Fruit fly (Drosophila melanogaster): Measurements from ENCODE around the gene Daxx.

The Daxx gene

dm6 chr2L:6467509-6467908 is 13.2 kb upstream of the Daxx start, which contains the start of gene HemK1:
Gene HemK1 (minus strand): TSS chr2L:6467698.
- TF ChIP-seq CG3995 (GFP tag; optimal IDR thresholded peaks at IDR 0.05) (peak; percentile 50), gfzf (GFP tag; optimal IDR thresholded peaks at IDR 0.05) (peak; percentile 97), CG12391 (tag; optimal IDR thresholded peaks at IDR 0.05) (peak; percentile 42), Dip3 (GFP tag; optimal IDR thresholded peaks at IDR 0.05) (no peak), CG16813 (GFP tag; IDR thresholded peaks at IDR 0.05; ENCODE audit: partially characterized antibody) (0 out of 3 replicates have a peak, but pooled peaks have one; percentile 42), amos (GFP tag; IDR thresholded peaks at IDR 0.05; ENCODE audit: partially characterized antibody) (peak; percentile 58; the same call in 1 of the 2 replicates), CG10654 (GFP tag; optimal IDR thresholded peaks at IDR 0.05) (no peak), Mrtf (GFP tag; IDR thresholded peaks at IDR 0.05) (no peak), ato (GFP tag; IDR thresholded peaks at IDR 0.05; ENCODE audit: partially characterized antibody) (0 out of 2 replicates have a peak, but pooled peaks have one; percentile 45), ERR (GFP tag; optimal IDR thresholded peaks at IDR 0.05) (peak; percentile 18), nerfin-2 (GFP tag; IDR thresholded peaks at IDR 0.05; ENCODE audit: partially characterized antibody) (peak; percentile 47; the same call in 1 of the 2 replicates), Sry-δ (GFP tag; optimal IDR thresholded peaks at IDR 0.05) (peak; percentile 55), CG2678 (tag; optimal IDR thresholded peaks at IDR 0.05) (peak; percentile 18), unc-4 (GFP tag; IDR thresholded peaks at IDR 0.05; ENCODE audit: partially characterized antibody) (peak; percentile 59), CG34376 (GFP tag; optimal IDR thresholded peaks at IDR 0.05) (peak; percentile 40), Nf-YC (tag; optimal IDR thresholded peaks at IDR 0.05) (peak; percentile 17), slbo (GFP tag; IDR thresholded peaks at IDR 0.05) (no peak), CG15011 (GFP tag; optimal IDR thresholded peaks at IDR 0.05) (no peak), CG7987 (GFP tag; optimal IDR thresholded peaks at IDR 0.05) (peak; percentile 53), Adf1 (GFP tag; IDR thresholded peaks at IDR 0.05) (0 out of 2 replicates have a peak, but pooled peaks have one; percentile 25), jigr1 (GFP tag; IDR thresholded peaks at IDR 0.05) (no peak), HmgD (GFP tag; optimal IDR thresholded peaks at IDR 0.05) (peak; percentile 58), CG12769 (tag; optimal IDR thresholded peaks at IDR 0.05) (peak; percentile 50), danr (GFP tag; IDR thresholded peaks at IDR 0.05) (no peak), CG8924 (tag; optimal IDR thresholded peaks at IDR 0.05) (peak; percentile 3), CG2712 (tag; optimal IDR thresholded peaks at IDR 0.05) (peak; percentile 17), CrebB (tag; optimal IDR thresholded peaks at IDR 0.05) (peak; percentile 15), CG15601 (tag; optimal IDR thresholded peaks at IDR 0.05) (peak; percentile 31), Dbx (GFP tag; IDR thresholded peaks at IDR 0.05) (peak; percentile 36; the same call in 1 of the 3 replicates), B-H2 (GFP tag; optimal IDR thresholded peaks at IDR 0.05) (peak; percentile 28), CG11085 (GFP tag; IDR thresholded peaks at IDR 0.05) (no peak), ase (GFP tag; IDR thresholded peaks at IDR 0.05) (no peak), CoRest (tag; optimal IDR thresholded peaks at IDR 0.05) (peak; percentile 54), NfI (GFP tag; optimal IDR thresholded peaks at IDR 0.05) (peak; percentile 4), CG3847 (GFP tag; IDR thresholded peaks at IDR 0.05) (peak; percentile 57), ttk (GFP tag; IDR thresholded peaks at IDR 0.05) (no peak), chinmo (GFP tag; IDR thresholded peaks at IDR 0.05; ENCODE audit: partially characterized antibody) (peak; percentile 56; the same call in 1 of the 4 replicates), CG6791 (GFP tag; IDR thresholded peaks at IDR 0.05; ENCODE audit: partially characterized antibody) (peak; percentile 42; the same call in 1 of the 3 replicates), CG4730 (GFP tag; IDR thresholded peaks at IDR 0.05) (no peak), kah (GFP tag; optimal IDR thresholded peaks at IDR 0.05) (peak; percentile 33), Atf-2 (GFP tag; optimal IDR thresholded peaks at IDR 0.05) (no peak), sima (GFP tag; optimal IDR thresholded peaks at IDR 0.05) (no peak), Myb (GFP tag; optimal IDR thresholded peaks at IDR 0.05) (peak; percentile 88), MBD-R2 (GFP tag; IDR thresholded peaks at IDR 0.05) (peak; percentile 86), CG2875 (GFP tag; optimal IDR thresholded peaks at IDR 0.05) (no peak), grau (tag; optimal IDR thresholded peaks at IDR 0.05) (peak; percentile 21), CG9797 (GFP tag; optimal IDR thresholded peaks at IDR 0.05) (peak; percentile 99), phol (tag; optimal IDR thresholded peaks at IDR 0.05) (peak; percentile 23), crp (GFP tag; optimal IDR thresholded peaks at IDR 0.05) (peak in 1 of 2 experiments; percentile 2)

All from whole organism, embryonic.